Fruit fly (Drosophila melanogaster): ENCODE measurements around the gene Ras64B.

Gene Ras64B

dm6 chr3L:4135857-4136256, 3.0 kb upstream of the Ras64B start, which contains the start of gene RfC4:
Gene RfC4 (minus strand): TSS chr3L:4136038.
- TF ChIP-seq CG33017 (tag; optimal IDR thresholded peaks at IDR 0.05) (no peak), bab1 (GFP tag; optimal IDR thresholded peaks at IDR 0.05) (no peak), CG5204 (GFP tag; optimal IDR thresholded peaks at IDR 0.05) (no peak), pad (GFP tag; optimal IDR thresholded peaks at IDR 0.05) (no peak), Crg-1 (GFP tag; optimal IDR thresholded peaks at IDR 0.05) (no peak), cic (GFP tag; optimal IDR thresholded peaks at IDR 0.05) (no peak), Hr96 (GFP tag; optimal IDR thresholded peaks at IDR 0.05) (no peak), CG12768 (GFP tag; optimal IDR thresholded peaks at IDR 0.05) (no peak), CG11617 (GFP tag; optimal IDR thresholded peaks at IDR 0.05) (no peak), toe (GFP tag; optimal IDR thresholded peaks at IDR 0.05) (no peak), kay (GFP tag; ENCODE audit: borderline replicate concordance) (no peak), ovo (GFP tag; optimal IDR thresholded peaks at IDR 0.05) (no peak), Clk (GFP tag; optimal IDR thresholded peaks at IDR 0.05) (no peak), cnc (optimal IDR thresholded peaks at IDR 0.05) (no peak)

- TF ChIP-seq CG12768 (GFP tag; optimal IDR thresholded peaks at IDR 0.05): no peak
- no peak for TF ChIP-seq CG14711 (tag; optimal IDR thresholded peaks at IDR 0.05)
- no peak for TF ChIP-seq toe (GFP tag; optimal IDR thresholded peaks at IDR 0.05)
- TF ChIP-seq CG5204 (GFP tag; optimal IDR thresholded peaks at IDR 0.05): no peak
- no peak for TF ChIP-seq ovo (GFP tag; optimal IDR thresholded peaks at IDR 0.05)
- no peak for TF ChIP-seq Hr96 (GFP tag; optimal IDR thresholded peaks at IDR 0.05)
- TF ChIP-seq CG33017 (tag; optimal IDR thresholded peaks at IDR 0.05): no peak
- no peak for TF ChIP-seq pad (GFP tag; optimal IDR thresholded peaks at IDR 0.05)
- TF ChIP-seq kay (GFP tag; ENCODE audit: borderline replicate concordance): no peak
- TF ChIP-seq tj (GFP tag; optimal IDR thresholded peaks at IDR 0.05): no peak
- no peak for TF ChIP-seq Clk (GFP tag; optimal IDR thresholded peaks at IDR 0.05)
- TF ChIP-seq cic (GFP tag; optimal IDR thresholded peaks at IDR 0.05): no peak
Measured at dm6 chr3L:4141167-4141566, 2.3 kb downstream of the Ras64B start, which contains the start of gene Akh. Gene Akh (plus strand): TSS chr3L:4141467.

- no peak for TF ChIP-seq toe (GFP tag; optimal IDR thresholded peaks at IDR 0.05)
- no peak for TF ChIP-seq cnc (optimal IDR thresholded peaks at IDR 0.05)
- TF ChIP-seq CG12768 (GFP tag; optimal IDR thresholded peaks at IDR 0.05): no peak
- no peak for TF ChIP-seq Clk (GFP tag; optimal IDR thresholded peaks at IDR 0.05)
- TF ChIP-seq kay (GFP tag; ENCODE audit: borderline replicate concordance): no peak
- no peak for TF ChIP-seq bab1 (GFP tag; optimal IDR thresholded peaks at IDR 0.05)
- TF ChIP-seq CG11617 (GFP tag; optimal IDR thresholded peaks at IDR 0.05): no peak
- no peak for TF ChIP-seq CG1620 (GFP tag; optimal IDR thresholded peaks at IDR 0.05)
- TF ChIP-seq tj (GFP tag; optimal IDR thresholded peaks at IDR 0.05): no peak
- TF ChIP-seq Crg-1 (GFP tag; optimal IDR thresholded peaks at IDR 0.05): no peak
- TF ChIP-seq CG7101 (tag; optimal IDR thresholded peaks at IDR 0.05): no peak
- no peak for TF ChIP-seq pad (GFP tag; optimal IDR thresholded peaks at IDR 0.05)
- TF ChIP-seq cic (GFP tag; optimal IDR thresholded peaks at IDR 0.05): no peak
- TF ChIP-seq ovo (GFP tag; optimal IDR thresholded peaks at IDR 0.05): no peak
- TF ChIP-seq CG7045 (GFP tag; optimal IDR thresholded peaks at IDR 0.05): no peak
- no peak for TF ChIP-seq Hr96 (GFP tag; optimal IDR thresholded peaks at IDR 0.05)
- TF ChIP-seq Mnt (GFP tag; optimal IDR thresholded peaks at IDR 0.05): no peak
- TF ChIP-seq CG5204 (GFP tag; optimal IDR thresholded peaks at IDR 0.05): no peak
Measured at dm6 chr3L:4142064-4142463, 3.2 kb downstream of the Ras64B start, which contains the start of gene CG32260. Gene CG32260 (plus strand): TSS chr3L:4142364.

dm6 chr3L:4145229-4145628, 6.4 kb downstream of the Ras64B start:
- TF ChIP-seq Clk (GFP tag; optimal IDR thresholded peaks at IDR 0.05): no peak

- no peak for TF ChIP-seq CG7045 (GFP tag; optimal IDR thresholded peaks at IDR 0.05)
- no peak for TF ChIP-seq CG7101 (tag; optimal IDR thresholded peaks at IDR 0.05)
- TF ChIP-seq tj (GFP tag; optimal IDR thresholded peaks at IDR 0.05): no peak
- no peak for TF ChIP-seq pad (GFP tag; optimal IDR thresholded peaks at IDR 0.05)
- no peak for TF ChIP-seq cic (GFP tag; optimal IDR thresholded peaks at IDR 0.05)
Measured at dm6 chr3L:4148406-4148975, 9.6 kb downstream of the Ras64B start, which contains the start of gene CG1299. Gene CG1299 (plus strand): TSS chr3L:4148696.

dm6 chr3L:4157852-4158251, 19.0 kb downstream of the Ras64B start:
- TF ChIP-seq CG7101 (tag; optimal IDR thresholded peaks at IDR 0.05): no peak
- no peak for TF ChIP-seq CG7045 (GFP tag; optimal IDR thresholded peaks at IDR 0.05)
- TF ChIP-seq cic (GFP tag; optimal IDR thresholded peaks at IDR 0.05): no peak
- no peak for TF ChIP-seq Clk (GFP tag; optimal IDR thresholded peaks at IDR 0.05)
- no peak for TF ChIP-seq Mnt (GFP tag; optimal IDR thresholded peaks at IDR 0.05)
- TF ChIP-seq ovo (GFP tag; optimal IDR thresholded peaks at IDR 0.05): no peak
- TF ChIP-seq tj (GFP tag; optimal IDR thresholded peaks at IDR 0.05): no peak
- TF ChIP-seq CG1620 (GFP tag; optimal IDR thresholded peaks at IDR 0.05): no peak
- no peak for TF ChIP-seq CG12768 (GFP tag; optimal IDR thresholded peaks at IDR 0.05)
- TF ChIP-seq bab1 (GFP tag; optimal IDR thresholded peaks at IDR 0.05): no peak
- TF ChIP-seq CG14711 (tag; optimal IDR thresholded peaks at IDR 0.05): no peak
- TF ChIP-seq kay (GFP tag; ENCODE audit: borderline replicate concordance): no peak
- no peak for TF ChIP-seq pad (GFP tag; optimal IDR thresholded peaks at IDR 0.05)
- no peak for TF ChIP-seq toe (GFP tag; optimal IDR thresholded peaks at IDR 0.05)
- TF ChIP-seq cnc (optimal IDR thresholded peaks at IDR 0.05): no peak
- no peak for TF ChIP-seq Hr96 (GFP tag; optimal IDR thresholded peaks at IDR 0.05)
- no peak for TF ChIP-seq Crg-1 (GFP tag; optimal IDR thresholded peaks at IDR 0.05)
- TF ChIP-seq CG33017 (tag; optimal IDR thresholded peaks at IDR 0.05): no peak

dm6 chr3L:4158361-4158760, 19.5 kb downstream of the Ras64B start:
- no peak for TF ChIP-seq Clk (GFP tag; optimal IDR thresholded peaks at IDR 0.05)
- no peak for TF ChIP-seq CG1620 (GFP tag; optimal IDR thresholded peaks at IDR 0.05)
- TF ChIP-seq CG7045 (GFP tag; optimal IDR thresholded peaks at IDR 0.05): no peak
- no peak for TF ChIP-seq toe (GFP tag; optimal IDR thresholded peaks at IDR 0.05)
- TF ChIP-seq ovo (GFP tag; optimal IDR thresholded peaks at IDR 0.05): no peak
- no peak for TF ChIP-seq CG5204 (GFP tag; optimal IDR thresholded peaks at IDR 0.05)
- TF ChIP-seq CG33017 (tag; optimal IDR thresholded peaks at IDR 0.05): no peak
- no peak for TF ChIP-seq Hr96 (GFP tag; optimal IDR thresholded peaks at IDR 0.05)
- no peak for TF ChIP-seq CG12768 (GFP tag; optimal IDR thresholded peaks at IDR 0.05)

Measured in whole organism, adult.